Worm (Caenorhabditis elegans) whole organism, young adult: ENCODE results near the gene let-19.
A peak's percentile ranks its signal among the peaks of the same experiment; 100 is the strongest.

Experiments used
- B0035.1 ChIP-seq: sonication (generic microtip); optimal IDR thresholded peaks from 2 replicates; lab custom pipeline; 2016; ENCODE audit warnings: missing genetic modification characterization, mild to moderate bottlenecking, missing compliant biosample characterization, missing genotype, missing genetic modification reagents
- B0261.1 ChIP-seq: sonication (generic microtip); optimal IDR thresholded peaks from 2 replicates; lab custom pipeline; 2016; ENCODE audit warnings: mild to moderate bottlenecking, missing genetic modification characterization, moderate library complexity, missing compliant biosample characterization
- B0336.3 ChIP-seq: fragments of 200-800 bp; sonication (Bioruptor generic); IDR thresholded peaks from 2 replicates; pipeline ENCODE4 v1.3.6; 2022; ENCODE audit warnings: missing genetic modification characterization, missing compliant biosample characterization
- C06A6.2 ChIP-seq: fragments of 200-800 bp; sonication (Bioruptor generic); conservative IDR thresholded peaks from 2 replicates; pipeline ENCODE4 v1.3.6; 2022; ENCODE audit warnings: missing genetic modification characterization, missing compliant biosample characterization
- D2030.7 ChIP-seq: fragments of 200-800 bp; sonication (Bioruptor generic); IDR thresholded peaks from 2 replicates; pipeline ENCODE4 v1.3.6; 2022; ENCODE audit warnings: missing genetic modification reagents, missing genetic modification characterization, missing compliant biosample characterization
- F57A8.1 ChIP-seq: fragments of 200-800 bp; sonication (Bioruptor generic); optimal IDR thresholded peaks from 2 replicates; lab custom pipeline; 2018; ENCODE audit warnings: mild to moderate bottlenecking, missing genetic modification characterization, moderate library complexity, missing compliant biosample characterization
- F57C9.4 ChIP-seq: sonication (generic microtip); optimal IDR thresholded peaks from 2 replicates; lab custom pipeline; 2017; ENCODE audit warnings: mild to moderate bottlenecking, missing genetic modification characterization, missing compliant biosample characterization
- K12H6.12 ChIP-seq: fragments of 200-800 bp; sonication (Bioruptor generic); optimal IDR thresholded peaks from 2 replicates; lab custom pipeline; 2018; ENCODE audit warnings: mild to moderate bottlenecking, missing genetic modification characterization, missing compliant biosample characterization
- Y53G8AR.9 ChIP-seq: fragments of 200-800 bp; sonication (Bioruptor generic); conservative IDR thresholded peaks from 2 replicates; pipeline ENCODE4 v1.3.6; 2022; ENCODE audit warnings: missing genetic modification reagents, missing genetic modification characterization, missing compliant biosample characterization
- Y67H2A.10 ChIP-seq: fragments of 200-800 bp; sonication (Bioruptor generic); conservative IDR thresholded peaks from 2 replicates; pipeline ENCODE4 v1.3.6; 2022; ENCODE audit warnings: missing genetic modification reagents, missing genetic modification characterization, missing compliant biosample characterization
- Y79H2A.3 ChIP-seq: fragments of 200-800 bp; sonication (Bioruptor generic); conservative IDR thresholded peaks from 2 replicates; pipeline ENCODE4 v1.3.6; 2022; ENCODE audit warnings: missing genetic modification reagents, missing genetic modification characterization, missing compliant biosample characterization
- ZK185.1 ChIP-seq: sonication (generic microtip); optimal IDR thresholded peaks from 2 replicates; lab custom pipeline; 2016; ENCODE audit warnings: mild to moderate bottlenecking, missing genetic modification characterization, missing compliant biosample characterization; ENCODE audit not compliant: poor library complexity, severe bottlenecking
- ama-1 ChIP-seq, 3 experiments: fragments of 150-350 bp in 1 of 3; sonication (generic microtip) in 2 of 3; optimal IDR thresholded peaks; 2 replicates each; lab custom pipeline; 2014 to 2018; ENCODE audit warnings: missing biosample characterization in 2 of 3, missing genetic modification characterization in 2 of 3, missing genetic modification reagents in 2 of 3
- aptf-2 ChIP-seq: fragments of 200-800 bp; sonication (Bioruptor generic); conservative IDR thresholded peaks from 2 replicates; pipeline ENCODE4 v1.3.6; 2022; ENCODE audit warnings: missing genetic modification reagents, missing genetic modification characterization, missing compliant biosample characterization
- aptf-3 ChIP-seq: fragments of 200-800 bp; sonication (Bioruptor generic); IDR thresholded peaks from 2 replicates; pipeline ENCODE4 v1.3.6; 2022; ENCODE audit warnings: missing genetic modification characterization, missing compliant biosample characterization
- atf-7 ChIP-seq: sonication (generic microtip); optimal IDR thresholded peaks from 2 replicates; lab custom pipeline; 2017; ENCODE audit warnings: mild to moderate bottlenecking, missing genetic modification characterization, missing compliant biosample characterization
- attf-3 ChIP-seq: fragments of 200-800 bp; sonication (Bioruptor generic); conservative IDR thresholded peaks from 2 replicates; pipeline ENCODE4 v1.3.6; 2022; ENCODE audit warnings: missing genetic modification reagents, missing genetic modification characterization, missing compliant biosample characterization
- attf-5 ChIP-seq: fragments of 200-800 bp; sonication (Bioruptor generic); optimal IDR thresholded peaks from 2 replicates; lab custom pipeline; 2018; ENCODE audit warnings: mild to moderate bottlenecking, missing genetic modification characterization, missing compliant biosample characterization
- attf-6 ChIP-seq: fragments of 200-800 bp; sonication (Bioruptor generic); IDR thresholded peaks from 2 replicates; pipeline ENCODE4 v1.3.6; 2022; ENCODE audit warnings: missing genetic modification reagents, missing genetic modification characterization, missing compliant biosample characterization
- cebp-1 ChIP-seq, 2 experiments: fragments of 200-800 bp in 1 of 2; sonication (Bioruptor generic) in 1 of 2; sonication (generic microtip) in 1 of 2; IDR thresholded peaks in 1 of 2; optimal IDR thresholded peaks in 1 of 2; 2 replicates each; pipeline versions ENCODE4 v1.3.6 to Lab custom; 2017 to 2022; ENCODE audit warnings: missing compliant biosample characterization in 2 of 2, missing genetic modification characterization in 2 of 2, mild to moderate bottlenecking in 1 of 2, missing genetic modification reagents in 1 of 2, moderate library complexity in 1 of 2
- ceh-27 ChIP-seq: fragments of 200-800 bp; sonication (Bioruptor generic); optimal IDR thresholded peaks from 2 replicates; lab custom pipeline; 2018; ENCODE audit warnings: mild to moderate bottlenecking, missing genetic modification characterization, moderate library complexity, missing compliant biosample characterization
- ceh-58 ChIP-seq: fragments of 200-800 bp; sonication (Bioruptor generic); IDR thresholded peaks from 2 replicates; pipeline ENCODE4 v1.3.6; 2022; ENCODE audit warnings: missing genetic modification characterization, missing compliant biosample characterization
- ceh-91 ChIP-seq: fragments of 200-800 bp; sonication (Bioruptor generic); IDR thresholded peaks from 2 replicates; pipeline ENCODE4 v1.3.6; 2022; ENCODE audit warnings: missing genetic modification reagents, missing genetic modification characterization, missing compliant biosample characterization
- dox-1 ChIP-seq: fragments of 200-800 bp; sonication (Bioruptor generic); IDR thresholded peaks from 2 replicates; pipeline ENCODE4 v1.3.6; 2022; ENCODE audit warnings: missing genetic modification reagents, missing genetic modification characterization, missing compliant biosample characterization
- dpl-1 ChIP-seq: fragments of 150-350 bp; optimal IDR thresholded peaks from 2 replicates; lab custom pipeline; 2014; ENCODE audit warnings: missing biosample characterization, missing genetic modification reagents, missing genetic modification characterization
- egl-44 ChIP-seq: fragments of 200-800 bp; sonication (Bioruptor generic); IDR thresholded peaks from 2 replicates; pipeline ENCODE4 v1.3.6; 2022; ENCODE audit warnings: missing genetic modification reagents, missing genetic modification characterization, missing compliant biosample characterization
- him-1 ChIP-seq: sonication (generic microtip); optimal IDR thresholded peaks from 2 replicates; lab custom pipeline; 2016; ENCODE audit warnings: missing genotype, missing genetic modification reagents, missing genetic modification characterization, missing compliant biosample characterization
- hmg-1.2 ChIP-seq: fragments of 200-800 bp; sonication (Bioruptor generic); IDR thresholded peaks from 2 replicates; pipeline ENCODE4 v1.3.6; 2022; ENCODE audit warnings: missing genetic modification reagents, missing genetic modification characterization, missing compliant biosample characterization
- let-526 ChIP-seq: fragments of 200-800 bp; sonication (Bioruptor generic); IDR thresholded peaks from 2 replicates; pipeline ENCODE4 v1.3.6; 2022; ENCODE audit warnings: missing genetic modification reagents, missing genetic modification characterization, missing compliant biosample characterization
- lin-54 ChIP-seq: fragments of 200-800 bp; sonication (Bioruptor generic); optimal IDR thresholded peaks from 2 replicates; lab custom pipeline; 2018; ENCODE audit warnings: mild to moderate bottlenecking, missing genetic modification characterization, missing compliant biosample characterization
- madf-3 ChIP-seq: fragments of 200-800 bp; sonication (Bioruptor generic); IDR thresholded peaks from 2 replicates; pipeline ENCODE4 v1.3.6; 2022; ENCODE audit warnings: missing genetic modification reagents, missing genetic modification characterization, missing compliant biosample characterization
- nfya-1 ChIP-seq: sonication (generic microtip); optimal IDR thresholded peaks from 2 replicates; lab custom pipeline; 2017; ENCODE audit warnings: antibody characterized with exemption, missing compliant biosample characterization, missing genetic modification characterization, borderline replicate concordance; ENCODE audit not compliant: insufficient read depth
- nfyb-1 ChIP-seq: fragments of 200-800 bp; sonication (Bioruptor generic); IDR thresholded peaks from 2 replicates; pipeline ENCODE4 v1.3.6; 2022; ENCODE audit warnings: missing genetic modification reagents, missing genetic modification characterization, missing compliant biosample characterization
- nhr-80 ChIP-seq: sonication (generic microtip); optimal IDR thresholded peaks from 2 replicates; lab custom pipeline; 2016; ENCODE audit warnings: missing genetic modification characterization, missing compliant biosample characterization
- nhr-90 ChIP-seq: sonication (generic microtip); optimal IDR thresholded peaks from 2 replicates; lab custom pipeline; 2016; ENCODE audit warnings: missing genotype, mild to moderate bottlenecking, missing genetic modification characterization, missing compliant biosample characterization
- pbrm-1 ChIP-seq: fragments of 200-800 bp; sonication (Bioruptor generic); IDR thresholded peaks from 2 replicates; pipeline ENCODE4 v1.3.6; 2022; ENCODE audit warnings: missing genetic modification reagents, missing genetic modification characterization, missing compliant biosample characterization
- repo-1 ChIP-seq: sonication (generic microtip); optimal IDR thresholded peaks from 2 replicates; lab custom pipeline; 2017; ENCODE audit warnings: mild to moderate bottlenecking, missing genetic modification characterization, missing compliant biosample characterization
- rpc-1 ChIP-seq, 2 experiments: fragments of 150-350 bp in 1 of 2; sonication (generic microtip) in 1 of 2; optimal IDR thresholded peaks; 2 replicates each; lab custom pipeline; 2014 to 2018; ENCODE audit warnings: missing biosample characterization in 1 of 2, missing genetic modification characterization in 1 of 2, missing genetic modification reagents in 1 of 2, missing genotype in 1 of 2
- tbx-9 ChIP-seq: sonication (generic microtip); optimal IDR thresholded peaks from 2 replicates; lab custom pipeline; 2016; ENCODE audit warnings: borderline replicate concordance, missing genetic modification characterization, inconsistent platforms, missing compliant biosample characterization
- zfh-2 ChIP-seq: fragments of 200-800 bp; sonication (Bioruptor generic); conservative IDR thresholded peaks from 2 replicates; pipeline ENCODE4 v1.3.6; 2022; ENCODE audit warnings: missing genetic modification reagents, missing genetic modification characterization, missing compliant biosample characterization
- zim-3 ChIP-seq: sonication (generic microtip); optimal IDR thresholded peaks from 2 replicates; lab custom pipeline; 2017; ENCODE audit warnings: mild to moderate bottlenecking, missing genetic modification characterization, moderate library complexity, missing compliant biosample characterization
- ztf-28 ChIP-seq: fragments of 200-800 bp; sonication (Bioruptor generic); IDR thresholded peaks from 2 replicates; pipeline ENCODE4 v1.3.6; 2022; ENCODE audit warnings: missing genetic modification reagents, missing genetic modification characterization, missing compliant biosample characterization
- ztf-6 ChIP-seq: fragments of 200-800 bp; sonication (Bioruptor generic); IDR thresholded peaks from 2 replicates; pipeline ENCODE4 v1.3.6; 2022; ENCODE audit warnings: missing genetic modification reagents, missing genetic modification characterization, missing compliant biosample characterization

The let-19 gene

ce11 chrII:8745449-8746297 lies 25.1 kb upstream of the let-19 start:
- TF ChIP-seq nhr-90 (tag; lab: Kevin White, UChicago) (peak; percentile 22), zfh-2 (peak; percentile 57), ZK185.1 (tag; lab: Kevin White, UChicago) (peak; percentile 26), B0261.1 (tag; lab: Kevin White, UChicago) (no peak), madf-3 (0 out of 2 replicates have a peak, but pooled peaks have one; percentile 3), ama-1 (optimal IDR thresholded peaks at IDR 0.05; lab: Kevin White, UChicago) (peak; percentile 50), ama-1 (GFP tag; optimal IDR thresholded peaks at IDR 0.05; lab: Kevin White, UChicago) (peak in 1 of 2 experiments; percentile 36), zim-3 (no peak), B0336.3 (GFP tag; lab: Robert Waterston, UW) (peak; percentile 12; the same call in 1 of the 2 replicates), Y67H2A.10 (GFP tag; lab: Robert Waterston, UW) (no peak), Y53G8AR.9 (GFP tag; lab: Robert Waterston, UW) (peak; percentile 5; the same call in 1 of the 2 replicates), let-526 (0 out of 2 replicates have a peak, but pooled peaks have one; percentile 3), repo-1 (tag; lab: Kevin White, UChicago) (peak; percentile 50), attf-6 (no peak), atf-7 (no peak), hmg-1.2 (GFP tag; lab: Robert Waterston, UW) (0 out of 2 replicates have a peak, but pooled peaks have one; percentile 2), aptf-2 (GFP tag; lab: Robert Waterston, UW) (no peak), nhr-80 (no peak), C06A6.2 (GFP tag; lab: Robert Waterston, UW) (peak; percentile 11; the same call in 1 of the 2 replicates), cebp-1 (GFP tag; IDR thresholded peaks at IDR 0.05; lab: Robert Waterston, UW) (no peak), cebp-1 (tag; optimal IDR thresholded peaks at IDR 0.05; lab: Kevin White, UChicago) (peak; percentile 5), D2030.7 (no peak)
- TF ChIP-seq, all 124 proteins: peak for 12

ce11 chrII:8746298-8746775 lies 24.4 kb upstream of the let-19 start:
- TF ChIP-seq ceh-58 (GFP tag; lab: Robert Waterston, UW) = no peak; the same call in 1 of the 2 replicates
- no peak for TF ChIP-seq nhr-80
- peak; percentile 70 for TF ChIP-seq B0336.3 (GFP tag; lab: Robert Waterston, UW)
- TF ChIP-seq ceh-91 (GFP tag; lab: Robert Waterston, UW) = no peak
- no peak for TF ChIP-seq ztf-28 (GFP tag; lab: Robert Waterston, UW)
- no peak for TF ChIP-seq K12H6.12 (tag; lab: Kevin White, UChicago)
- peak; percentile 20 for TF ChIP-seq F57A8.1 (GFP tag; lab: Kevin White, UChicago)
- TF ChIP-seq ceh-27 (GFP tag; lab: Kevin White, UChicago) = no peak
- no peak for TF ChIP-seq Y67H2A.10 (GFP tag; lab: Robert Waterston, UW)
- no peak for TF ChIP-seq B0035.1
- TF ChIP-seq B0261.1 (tag; lab: Kevin White, UChicago) = no peak
- TF ChIP-seq him-1 (tag; lab: Kevin White, UChicago) = no peak
- TF ChIP-seq Y79H2A.3 = 0 out of 2 replicates have a peak, but pooled peaks have one; percentile 6
- peak; percentile 29 for TF ChIP-seq attf-5 (GFP tag; lab: Kevin White, UChicago)
- TF ChIP-seq repo-1 (tag; lab: Kevin White, UChicago) = peak; percentile 92
- TF ChIP-seq nfya-1 (tag; lab: Kevin White, UChicago) = no peak
- TF ChIP-seq pbrm-1 (GFP tag; lab: Robert Waterston, UW) = no peak; the same call in 1 of the 2 replicates
- no peak for TF ChIP-seq rpc-1 (optimal IDR thresholded peaks at IDR 0.05; lab: Kevin White, UChicago)
- no peak for TF ChIP-seq rpc-1 (tag; optimal IDR thresholded peaks at IDR 0.05; lab: Kevin White, UChicago)
- TF ChIP-seq dox-1 (GFP tag; lab: Robert Waterston, UW) = peak; percentile 52; the same call in 1 of the 2 replicates
- no peak for TF ChIP-seq ztf-6 (GFP tag; lab: Robert Waterston, UW)
- TF ChIP-seq nfyb-1 (GFP tag; lab: Robert Waterston, UW) = no peak
- no peak for TF ChIP-seq attf-3 (GFP tag; lab: Robert Waterston, UW)
- TF ChIP-seq dpl-1 (GFP tag; lab: Kevin White, UChicago) = no peak
- no peak for TF ChIP-seq tbx-9 (tag; lab: Kevin White, UChicago)
- peak; percentile 29 for TF ChIP-seq F57C9.4 (tag; lab: Kevin White, UChicago)
- TF ChIP-seq D2030.7 = no peak
- TF ChIP-seq lin-54 = peak; percentile 8
- 0 out of 2 replicates have a peak, but pooled peaks have one; percentile 16 for TF ChIP-seq egl-44 (GFP tag; lab: Robert Waterston, UW)
- no peak for TF ChIP-seq aptf-3 (GFP tag; lab: Robert Waterston, UW)
